Worm (Caenorhabditis elegans) whole organism, L1 larva: ENCODE measurements around the gene tag-297.
A peak's percentile ranks its signal among the peaks of the same experiment; 100 is the strongest.

Source experiments
- C34B4.2 ChIP-seq: sonication (generic microtip); optimal IDR thresholded peaks from 2 replicates; lab custom pipeline; 2017; ENCODE audit warnings: mild to moderate bottlenecking, missing genetic modification characterization, missing compliant biosample characterization
- F16B12.6 ChIP-seq: fragments of 150-350 bp; optimal IDR thresholded peaks from 2 replicates; lab custom pipeline; 2014; ENCODE audit warnings: missing biosample characterization, missing genetic modification characterization
- Y116A8C.19 ChIP-seq: sonication (generic microtip); optimal IDR thresholded peaks from 2 replicates; lab custom pipeline; 2016; ENCODE audit warnings: missing compliant biosample characterization, missing genetic modification characterization, borderline replicate concordance
- alr-1 ChIP-seq: fragments of 200-800 bp; sonication (Bioruptor generic); optimal IDR thresholded peaks from 2 replicates; lab custom pipeline; 2018; ENCODE audit warnings: borderline replicate concordance, mild to moderate bottlenecking, missing genetic modification characterization, missing compliant biosample characterization
- ceh-82 ChIP-seq, 3 experiments: fragments of 150-350 bp in 1 of 3; sonication (generic microtip) in 2 of 3; optimal IDR thresholded peaks; 2 replicates each; lab custom pipeline; 2014 to 2017; ENCODE audit warnings: missing biosample characterization in 3 of 3, missing genetic modification characterization in 3 of 3
- ces-1 ChIP-seq: fragments of 150-350 bp; optimal IDR thresholded peaks from 2 replicates; lab custom pipeline; 2014; ENCODE audit warnings: missing biosample characterization, missing genetic modification reagents, missing genetic modification characterization
- efl-3 ChIP-seq: fragments of 200-800 bp; sonication (Bioruptor generic); optimal IDR thresholded peaks from 2 replicates; lab custom pipeline; 2018; ENCODE audit warnings: mild to moderate bottlenecking, missing genetic modification characterization, missing compliant biosample characterization
- egl-13 ChIP-seq: sonication (generic microtip); optimal IDR thresholded peaks from 2 replicates; lab custom pipeline; 2016; ENCODE audit warnings: missing genotype, missing genetic modification reagents, missing genetic modification characterization, missing compliant biosample characterization
- elt-2 ChIP-seq: sonication (generic microtip); optimal IDR thresholded peaks from 2 replicates; lab custom pipeline; 2016; ENCODE audit warnings: missing genetic modification characterization, mild to moderate bottlenecking, inconsistent platforms, missing compliant biosample characterization, missing genetic modification reagents
- elt-3 ChIP-seq, 6 experiments: fragments of 150-350 bp in 1 of 6; sonication (generic microtip); optimal IDR thresholded peaks; 2 replicates each; lab custom pipeline; 2017 to 2018; ENCODE audit warnings: missing biosample characterization in 6 of 6, missing genetic modification characterization in 6 of 6, inconsistent platforms in 1 of 6
- fkh-8 ChIP-seq: sonication (generic microtip); optimal IDR thresholded peaks from 2 replicates; lab custom pipeline; 2016; ENCODE audit warnings: mild to moderate bottlenecking, missing genetic modification characterization, missing compliant biosample characterization
- fos-1 ChIP-seq: fragments of 150-350 bp; optimal IDR thresholded peaks from 2 replicates; lab custom pipeline; 2014; ENCODE audit warnings: missing biosample characterization, missing genetic modification characterization
- hlh-17 ChIP-seq: fragments of 200-800 bp; sonication (Bioruptor generic); optimal IDR thresholded peaks from 2 replicates; lab custom pipeline; 2018; ENCODE audit warnings: missing genetic modification characterization, mild to moderate bottlenecking, missing compliant biosample characterization, moderate library complexity, borderline replicate concordance
- hpl-2 ChIP-seq: fragments of 150-350 bp; optimal IDR thresholded peaks from 2 replicates; lab custom pipeline; 2014; ENCODE audit warnings: missing biosample characterization, missing genetic modification reagents, missing genetic modification characterization
- jun-1 ChIP-seq: fragments of 150-350 bp; optimal IDR thresholded peaks from 2 replicates; lab custom pipeline; 2014; ENCODE audit warnings: missing biosample characterization, missing genetic modification reagents, missing genetic modification characterization
- lin-14 ChIP-seq: fragments of 200-800 bp; sonication (Bioruptor generic); optimal IDR thresholded peaks from 2 replicates; lab custom pipeline; 2018; ENCODE audit warnings: mild to moderate bottlenecking, missing genetic modification characterization, moderate library complexity, missing compliant biosample characterization
- lin-15B ChIP-seq: fragments of 150-350 bp; sonication (generic microtip); optimal IDR thresholded peaks from 3 replicates; lab custom pipeline; 2014; ENCODE audit warnings: missing biosample characterization, missing genetic modification characterization
- lir-3 ChIP-seq: sonication (generic microtip); optimal IDR thresholded peaks from 2 replicates; lab custom pipeline; 2016; ENCODE audit warnings: mild to moderate bottlenecking, missing genetic modification characterization, moderate library complexity, missing compliant biosample characterization; ENCODE audit not compliant: poor library complexity
- nhr-11 ChIP-seq: fragments of 150-350 bp; optimal IDR thresholded peaks from 2 replicates; lab custom pipeline; 2014; ENCODE audit warnings: missing biosample characterization, missing genetic modification characterization
- nhr-19 ChIP-seq: fragments of 200-800 bp; sonication (Bioruptor generic); conservative IDR thresholded peaks from 2 replicates; pipeline ENCODE4 v1.3.6; 2022; ENCODE audit warnings: missing genetic modification characterization, missing compliant biosample characterization
- nhr-20 ChIP-seq: sonication (generic microtip); optimal IDR thresholded peaks from 2 replicates; lab custom pipeline; 2016; ENCODE audit warnings: mild to moderate bottlenecking, missing genetic modification characterization, missing compliant biosample characterization
- nhr-47 ChIP-seq: sonication (generic microtip); optimal IDR thresholded peaks from 2 replicates; lab custom pipeline; 2016; ENCODE audit warnings: mild to moderate bottlenecking, missing genetic modification characterization, moderate library complexity, missing compliant biosample characterization
- nhr-71 ChIP-seq: sonication (generic microtip); optimal IDR thresholded peaks from 2 replicates; lab custom pipeline; 2016; ENCODE audit warnings: mild to moderate bottlenecking, missing genetic modification characterization, moderate library complexity, missing compliant biosample characterization
- nhr-90 ChIP-seq: sonication (generic microtip); optimal IDR thresholded peaks from 2 replicates; lab custom pipeline; 2016; ENCODE audit warnings: mild to moderate bottlenecking, missing genetic modification characterization, missing compliant biosample characterization; ENCODE audit not compliant: poor library complexity
- pag-3 ChIP-seq: sonication (generic microtip); optimal IDR thresholded peaks from 2 replicates; lab custom pipeline; 2017; ENCODE audit warnings: missing genetic modification characterization, mild to moderate bottlenecking, missing compliant biosample characterization, antibody characterized with exemption, borderline replicate concordance; ENCODE audit not compliant: insufficient read depth
- pax-3 ChIP-seq: fragments of 200-800 bp; sonication (Bioruptor generic); optimal IDR thresholded peaks from 2 replicates; lab custom pipeline; 2018; ENCODE audit warnings: mild to moderate bottlenecking, missing genetic modification characterization, moderate library complexity, missing compliant biosample characterization
- sox-4 ChIP-seq: sonication (generic microtip); optimal IDR thresholded peaks from 2 replicates; lab custom pipeline; 2016; ENCODE audit warnings: missing genetic modification characterization, missing compliant biosample characterization
- swsn-7 ChIP-seq: sonication (generic microtip); optimal IDR thresholded peaks from 2 replicates; lab custom pipeline; 2016; ENCODE audit warnings: missing genetic modification characterization, missing compliant biosample characterization
- tbx-2 ChIP-seq: sonication (generic microtip); optimal IDR thresholded peaks from 2 replicates; lab custom pipeline; 2016; ENCODE audit warnings: missing genetic modification characterization, missing compliant biosample characterization
- unc-130 ChIP-seq: fragments of 150-350 bp; optimal IDR thresholded peaks from 2 replicates; lab custom pipeline; 2017; ENCODE audit warnings: missing biosample characterization, missing genetic modification characterization, inconsistent platforms
- unc-62 ChIP-seq: fragments of 150-350 bp; optimal IDR thresholded peaks from 2 replicates; lab custom pipeline; 2014; ENCODE audit warnings: missing biosample characterization, missing genetic modification reagents, missing genetic modification characterization
- unc-86 ChIP-seq: sonication (generic microtip); optimal IDR thresholded peaks from 2 replicates; lab custom pipeline; 2016; ENCODE audit warnings: missing genetic modification characterization, missing compliant biosample characterization
- unc-98 ChIP-seq: fragments of 200-800 bp; sonication (Bioruptor generic); IDR thresholded peaks from 2 replicates; pipeline ENCODE4 v1.3.6; 2022; ENCODE audit warnings: missing genetic modification characterization, missing compliant biosample characterization
- vab-15 ChIP-seq: sonication (generic microtip); optimal IDR thresholded peaks from 2 replicates; lab custom pipeline; 2017; ENCODE audit warnings: missing genotype, mild to moderate bottlenecking, missing genetic modification characterization, missing compliant biosample characterization
- xbp-1 ChIP-seq: sonication (generic microtip); optimal IDR thresholded peaks from 2 replicates; lab custom pipeline; 2016; ENCODE audit warnings: missing genetic modification characterization, missing compliant biosample characterization
- zip-4 ChIP-seq: fragments of 200-800 bp; sonication (Bioruptor generic); optimal IDR thresholded peaks from 2 replicates; lab custom pipeline; 2018; ENCODE audit warnings: mild to moderate bottlenecking, missing genetic modification characterization, moderate library complexity, missing compliant biosample characterization

Gene tag-297

ce11 chrII:14587407-14587806, 40.0 kb upstream of the tag-297 start, which contains the start of gene C01G12.5:
Gene C01G12.5 (minus strand): TSS chrII:14587507.
- no peak for TF ChIP-seq unc-62 (GFP tag; lab: Kevin White, UChicago)
- TF ChIP-seq C34B4.2 (tag; lab: Kevin White, UChicago): no peak
- no peak for TF ChIP-seq pax-3 (tag; lab: Kevin White, UChicago)
- no peak for TF ChIP-seq egl-13 (tag; lab: Kevin White, UChicago)
- TF ChIP-seq hpl-2 (GFP tag; lab: Kevin White, UChicago): no peak
- TF ChIP-seq pag-3 (tag; lab: Kevin White, UChicago): no peak
- TF ChIP-seq lin-15B (tag; lab: Kevin White, UChicago): no peak
- no peak for TF ChIP-seq elt-2 (tag; lab: Kevin White, UChicago)
- no peak for TF ChIP-seq vab-15 (tag; lab: Kevin White, UChicago)
- no peak for TF ChIP-seq zip-4 (GFP tag; lab: Kevin White, UChicago)
- TF ChIP-seq nhr-90 (tag; lab: Kevin White, UChicago): no peak
- TF ChIP-seq ceh-82 (tag; optimal IDR thresholded peaks at IDR 0.05; lab: Kevin White, UChicago): no peak
- TF ChIP-seq fos-1 (tag; lab: Kevin White, UChicago): no peak
- no peak for TF ChIP-seq jun-1 (tag; lab: Kevin White, UChicago)
- TF ChIP-seq alr-1 (tag; lab: Kevin White, UChicago): no peak
- TF ChIP-seq xbp-1 (tag; lab: Kevin White, UChicago): no peak

DNA sequence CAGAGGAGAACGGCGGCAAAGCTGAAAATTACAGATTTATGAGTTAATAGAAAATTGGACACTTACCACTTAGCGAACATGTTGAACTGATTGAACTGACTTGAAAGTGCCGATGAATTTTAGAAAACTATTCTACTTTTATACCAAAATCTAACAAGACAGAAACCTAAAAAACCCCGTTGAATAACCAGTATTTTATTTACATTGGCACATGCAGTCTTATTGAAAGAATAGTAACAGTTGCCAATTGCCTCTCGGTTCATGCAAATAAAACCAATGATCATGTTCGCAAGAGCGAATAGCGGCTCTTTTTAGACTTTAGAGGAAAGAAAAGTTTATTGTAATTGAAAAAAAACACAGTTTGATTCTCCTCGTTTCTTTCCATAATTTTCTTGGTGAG, 39.3 kb upstream of the tag-297 start, which contains the start of gene nspb-10:
Gene nspb-10 (minus strand): TSS at position 101 of the 400 bp plus-strand sequence.
- TF ChIP-seq Y116A8C.19 (tag; lab: Kevin White, UChicago) (no peak), ceh-82 (tag; optimal IDR thresholded peaks at IDR 0.05; lab: Kevin White, UChicago) (no peak)

ce11 chrII:14591699-14592098, 35.7 kb upstream of the tag-297 start, which contains the start of gene C01G12.7:
Gene C01G12.7 (minus strand): TSS chrII:14591893.
- peak; percentile 12 for TF ChIP-seq nhr-20
- peak; percentile 18 for TF ChIP-seq swsn-7 (tag; lab: Kevin White, UChicago)
- TF ChIP-seq F16B12.6: no peak
- TF ChIP-seq nhr-47: peak; percentile 45
- no peak for TF ChIP-seq nhr-19 (GFP tag; lab: Robert Waterston, UW)
- peak; percentile 1 for TF ChIP-seq sox-4
- peak; percentile 61 for TF ChIP-seq nhr-71
- no peak for TF ChIP-seq hlh-17
- TF ChIP-seq fkh-8 (tag; lab: Kevin White, UChicago): peak; percentile 79

DNA sequence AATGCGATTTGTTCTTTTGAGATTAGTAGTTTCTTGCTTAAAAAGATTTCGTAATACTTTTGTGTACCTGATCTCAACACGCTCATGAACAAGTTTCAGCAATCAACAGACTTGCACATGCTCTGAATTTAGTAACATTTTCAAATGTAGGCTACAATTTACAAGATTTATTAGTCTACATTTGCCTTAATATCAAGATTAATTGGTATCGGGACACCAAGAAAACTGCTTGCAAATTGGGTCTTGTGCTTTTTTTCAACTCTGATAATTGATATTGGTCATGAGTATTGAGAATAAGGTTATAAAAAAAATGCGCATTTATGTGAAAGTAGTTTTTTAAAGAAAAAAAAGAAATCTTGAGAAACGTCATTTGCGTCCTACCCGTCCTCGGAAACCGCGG, 34.8 kb upstream of the tag-297 start:
- TF ChIP-seq fkh-8 (tag; lab: Kevin White, UChicago) (no peak), efl-3 (GFP tag; lab: Kevin White, UChicago) (no peak), unc-130 (tag; lab: Kevin White, UChicago) (no peak), vab-15 (tag; lab: Kevin White, UChicago) (no peak), nhr-11 (tag; lab: Kevin White, UChicago) (peak; percentile 38), tbx-2 (tag; lab: Kevin White, UChicago) (no peak), lir-3 (tag; lab: Kevin White, UChicago) (no peak), unc-86 (tag; lab: Kevin White, UChicago) (no peak), lin-14 (GFP tag; lab: Kevin White, UChicago) (peak; percentile 37), nhr-90 (tag; lab: Kevin White, UChicago) (no peak), unc-98 (GFP tag; lab: Robert Waterston, UW) (no peak), ces-1 (GFP tag; lab: Kevin White, UChicago) (no peak), elt-3 (tag; optimal IDR thresholded peaks at IDR 0.05; lab: Kevin White, UChicago) (no peak)
- TF ChIP-seq, all 84 proteins: peak for 2
